In genomic region chrV:1003826-1004225, ce11 we compare ENCODE assay signal across 1 worm cellular context.
TF ChIP-seq lines count a peak whose summit lies in the region.

No protein-coding gene starts in this region.

TF ChIP-seq in whole organism, L1 larva, 84 proteins besides CTCF, POLR2A, EP300 and RAD21 (continued from another document):
- TF ChIP-seq nhr-237 (tag; optimal IDR thresholded peaks at IDR 0.05; lab: Kevin White, UChicago) (peak; percentile 23), elt-3 (tag; optimal IDR thresholded peaks at IDR 0.05; lab: Kevin White, UChicago) (no peak), hlh-4 (tag; optimal IDR thresholded peaks at IDR 0.05; lab: Kevin White, UChicago) (peak; percentile 38), mdl-1 (tag; optimal IDR thresholded peaks at IDR 0.05; lab: Kevin White, UChicago) (peak in 1 of 2 experiments; percentile 16), nhr-20 (tag; optimal IDR thresholded peaks at IDR 0.05; lab: Kevin White, UChicago) (peak; percentile 83), Y116A8C.19 (tag; optimal IDR thresholded peaks at IDR 0.05; lab: Kevin White, UChicago; ENCODE audit: borderline replicate concordance) (peak; percentile 52), grh-1 (GFP tag; IDR thresholded peaks at IDR 0.05; lab: Robert Waterston, UW) (no peak), F16B12.6 (tag; optimal IDR thresholded peaks at IDR 0.05; lab: Kevin White, UChicago) (no peak), lin-15B (tag; optimal IDR thresholded peaks at IDR 0.05; lab: Kevin White, UChicago) (peak; percentile 21), tbx-2 (tag; optimal IDR thresholded peaks at IDR 0.05; lab: Kevin White, UChicago) (peak; percentile 91), irx-1 (tag; optimal IDR thresholded peaks at IDR 0.05; lab: Kevin White, UChicago) (peak; percentile 81), nhr-71 (tag; optimal IDR thresholded peaks at IDR 0.05; lab: Kevin White, UChicago) (peak; percentile 92), lin-39 (tag; optimal IDR thresholded peaks at IDR 0.05; lab: Kevin White, UChicago) (peak; percentile 52), sup-37 (GFP tag; optimal IDR thresholded peaks at IDR 0.05; lab: Kevin White, UChicago) (peak; percentile 62), fkh-4 (tag; optimal IDR thresholded peaks at IDR 0.05; lab: Kevin White, UChicago; ENCODE audit: borderline replicate concordance) (peak; percentile 87), lir-3 (tag; optimal IDR thresholded peaks at IDR 0.05; lab: Kevin White, UChicago; ENCODE audit: poor library complexity) (no peak), nhr-28 (tag; optimal IDR thresholded peaks at IDR 0.05; lab: Kevin White, UChicago) (no peak), unc-62 (GFP tag; optimal IDR thresholded peaks at IDR 0.05; lab: Kevin White, UChicago) (no peak), nhr-77 (tag; optimal IDR thresholded peaks at IDR 0.05; lab: Kevin White, UChicago) (peak; percentile 5), hpl-2 (GFP tag; optimal IDR thresholded peaks at IDR 0.05; lab: Kevin White, UChicago) (peak; percentile 61), rnt-1 (tag; optimal IDR thresholded peaks at IDR 0.05; lab: Kevin White, UChicago) (no peak), vab-15 (tag; optimal IDR thresholded peaks at IDR 0.05; lab: Kevin White, UChicago) (peak; percentile 6), snpc-4 (tag; optimal IDR thresholded peaks at IDR 0.05; lab: Kevin White, UChicago) (no peak), pqm-1 (tag; optimal IDR thresholded peaks at IDR 0.05; lab: Kevin White, UChicago) (no peak)
